Fruit fly (Drosophila melanogaster) whole organism, adult: ENCODE results near the gene CG34178.

Experiments
- CG11617 ChIP-seq: fragments of 200-800 bp; sonication (Bioruptor generic); optimal IDR thresholded peaks from 2 replicates; lab custom pipeline; 2017; ENCODE audit warnings: mild to moderate bottlenecking, missing biosample characterization, missing genetic modification reagents, missing genetic modification characterization
- CG12768 ChIP-seq: fragments of 200-800 bp; sonication (Bioruptor generic); optimal IDR thresholded peaks from 2 replicates; lab custom pipeline; 2017; ENCODE audit warnings: missing biosample characterization, missing genetic modification characterization, mild to moderate bottlenecking, moderate library complexity, missing genetic modification reagents
- CG14711 ChIP-seq: fragments of 200-800 bp; sonication (Bioruptor generic); optimal IDR thresholded peaks from 2 replicates; lab custom pipeline; 2018; ENCODE audit warnings: missing biosample characterization, mild to moderate bottlenecking, missing genetic modification characterization, moderate library complexity
- CG1620 ChIP-seq: fragments of 200-800 bp; sonication (Bioruptor generic); optimal IDR thresholded peaks from 2 replicates; lab custom pipeline; 2016; ENCODE audit warnings: missing biosample characterization, missing genetic modification characterization
- CG33017 ChIP-seq: fragments of 200-800 bp; sonication (Bioruptor generic); optimal IDR thresholded peaks from 2 replicates; lab custom pipeline; 2018; ENCODE audit warnings: missing biosample characterization, mild to moderate bottlenecking, missing genetic modification characterization, moderate library complexity
- CG5204 ChIP-seq: fragments of 200-800 bp; sonication (Bioruptor generic); optimal IDR thresholded peaks from 2 replicates; lab custom pipeline; 2016; ENCODE audit warnings: missing biosample characterization, missing genetic modification characterization
- CG7045 ChIP-seq: fragments of 200-800 bp; sonication (Bioruptor generic); optimal IDR thresholded peaks from 2 replicates; lab custom pipeline; 2017; ENCODE audit warnings: missing biosample characterization, mild to moderate bottlenecking, missing genetic modification characterization
- CG7101 ChIP-seq: fragments of 200-800 bp; sonication (Bioruptor generic); optimal IDR thresholded peaks from 2 replicates; lab custom pipeline; 2018; ENCODE audit warnings: missing biosample characterization, mild to moderate bottlenecking, missing genetic modification characterization, moderate library complexity
- Clk ChIP-seq: fragments of 200-800 bp; sonication (Bioruptor generic); optimal IDR thresholded peaks from 2 replicates; lab custom pipeline; 2017; ENCODE audit warnings: missing biosample characterization, missing genetic modification characterization
- Crg-1 ChIP-seq: fragments of 200-800 bp; sonication (Bioruptor generic); optimal IDR thresholded peaks from 2 replicates; lab custom pipeline; 2016; ENCODE audit warnings: missing biosample characterization, missing genetic modification characterization
- Hr96 ChIP-seq: fragments of 200-800 bp; sonication (Bioruptor generic); optimal IDR thresholded peaks from 2 replicates; lab custom pipeline; 2016; ENCODE audit warnings: missing biosample characterization, missing genetic modification characterization
- Mnt ChIP-seq: fragments of 200-800 bp; sonication (Bioruptor generic); optimal IDR thresholded peaks from 2 replicates; lab custom pipeline; 2016; ENCODE audit warnings: missing biosample characterization, mild to moderate bottlenecking, missing genetic modification characterization
- bab1 ChIP-seq: fragments of 200-800 bp; sonication (Bioruptor generic); optimal IDR thresholded peaks from 3 replicates; lab custom pipeline; 2019; ENCODE audit warnings: missing biosample characterization, mild to moderate bottlenecking, missing genetic modification characterization, moderate library complexity
- cic ChIP-seq: fragments of 200-800 bp; sonication (Bioruptor generic); optimal IDR thresholded peaks from 2 replicates; lab custom pipeline; 2017; ENCODE audit warnings: missing biosample characterization, mild to moderate bottlenecking, missing genetic modification characterization, moderate library complexity
- cnc ChIP-seq, 2 experiments: fragments of >200 bp; optimal IDR thresholded peaks; 2 replicates each; lab custom pipeline; 2017
- kay ChIP-seq: fragments of 200-800 bp; sonication (Bioruptor generic); peaks from one replicate; lab custom pipeline; 2016; ENCODE audit warnings: missing biosample characterization, missing genetic modification characterization, borderline replicate concordance
- ovo ChIP-seq: fragments of 200-800 bp; sonication (Bioruptor generic); optimal IDR thresholded peaks from 2 replicates; lab custom pipeline; 2016; ENCODE audit warnings: missing biosample characterization, missing genetic modification characterization
- pad ChIP-seq: fragments of 200-800 bp; sonication (Bioruptor generic); optimal IDR thresholded peaks from 3 replicates; lab custom pipeline; 2017; ENCODE audit warnings: missing biosample characterization, missing genetic modification characterization, mild to moderate bottlenecking, moderate library complexity, missing genetic modification reagents
- tj ChIP-seq: fragments of 200-800 bp; sonication (Bioruptor generic); optimal IDR thresholded peaks from 3 replicates; lab custom pipeline; 2017; ENCODE audit warnings: missing biosample characterization, mild to moderate bottlenecking, missing genetic modification characterization, moderate library complexity
- toe ChIP-seq: fragments of 200-800 bp; sonication (Bioruptor generic); optimal IDR thresholded peaks from 2 replicates; lab custom pipeline; 2016; ENCODE audit warnings: missing biosample characterization, missing genetic modification characterization

The CG34178 gene

dm6 chr2L:4452798-4453197, 19.1 kb downstream of the CG34178 start, which contains the start of gene CG15439:
Gene CG15439, minus strand, starts transcription at chr2L:4453038.
- TF ChIP-seq CG7045 (GFP tag; lab: Kevin White, UChicago) = no peak
- no peak for TF ChIP-seq CG7101 (tag; lab: Kevin White, UChicago)
- no peak for TF ChIP-seq toe (GFP tag; lab: Kevin White, UChicago)
- no peak for TF ChIP-seq Mnt (GFP tag; lab: Kevin White, UChicago)
- no peak for TF ChIP-seq CG33017 (tag; lab: Kevin White, UChicago)

- TF ChIP-seq CG14711 (tag; lab: Kevin White, UChicago) (peak; percentile 40), cnc (optimal IDR thresholded peaks at IDR 0.05; lab: Kevin White, UChicago) (no peak), CG1620 (no peak), CG5204 (GFP tag; lab: Kevin White, UChicago) (no peak), CG7045 (GFP tag; lab: Kevin White, UChicago) (no peak), Mnt (GFP tag; lab: Kevin White, UChicago) (peak; percentile 13), bab1 (GFP tag; lab: Kevin White, UChicago) (peak; percentile 54), toe (GFP tag; lab: Kevin White, UChicago) (no peak), Crg-1 (GFP tag; lab: Kevin White, UChicago) (peak; percentile 32), CG7101 (tag; lab: Kevin White, UChicago) (peak; percentile 34)
These were observed 20.4 kb downstream of the CG34178 start, which contains the start of the genes Secp43 and ND-B8 for dm6 chr2L:4454009-4454689. Gene Secp43, minus strand, starts transcription at chr2L:4454453. Gene ND-B8, plus strand, starts transcription at chr2L:4454626.

- TF ChIP-seq CG33017 (tag; lab: Kevin White, UChicago) = peak; percentile 30
- no peak for TF ChIP-seq Hr96 (GFP tag; lab: Kevin White, UChicago)
- TF ChIP-seq Mnt (GFP tag; lab: Kevin White, UChicago) = peak; percentile 36
- TF ChIP-seq pad (GFP tag; lab: Kevin White, UChicago) = peak; percentile 17
- peak; percentile 13 for TF ChIP-seq CG14711 (tag; lab: Kevin White, UChicago)
- no peak for TF ChIP-seq Clk
- TF ChIP-seq bab1 (GFP tag; lab: Kevin White, UChicago) = peak; percentile 19
- peak; percentile 3 for TF ChIP-seq tj
- no peak for TF ChIP-seq kay (GFP tag; lab: Kevin White, UChicago)
- TF ChIP-seq CG11617 (GFP tag; lab: Kevin White, UChicago) = peak; percentile 14
- peak; percentile 35 for TF ChIP-seq CG7101 (tag; lab: Kevin White, UChicago)
- no peak for TF ChIP-seq cnc (optimal IDR thresholded peaks at IDR 0.05; lab: Kevin White, UChicago)
- TF ChIP-seq CG12768 (GFP tag; lab: Kevin White, UChicago) = peak; percentile 29
- peak; percentile 47 for TF ChIP-seq cic (GFP tag; lab: Kevin White, UChicago)
- no peak for TF ChIP-seq CG5204 (GFP tag; lab: Kevin White, UChicago)
These were observed 22.9 kb downstream of the CG34178 start, which contains the start of gene Gs1l for dm6 chr2L:4456539-4456994. Gene Gs1l, minus strand, starts transcription at chr2L:4456807.

dm6 chr2L:4458119-4459056, 24.7 kb downstream of the CG34178 start, which contains the start of gene RpL27A:
Gene RpL27A, minus strand, starts transcription at chr2L:4458364.
- TF ChIP-seq CG7045 (GFP tag; lab: Kevin White, UChicago) (peak; percentile 74), cic (GFP tag; lab: Kevin White, UChicago) (peak; percentile 65), CG1620 (peak; percentile 68), Mnt (GFP tag; lab: Kevin White, UChicago) (peak; percentile 93), CG12768 (GFP tag; lab: Kevin White, UChicago) (peak; percentile 60), pad (GFP tag; lab: Kevin White, UChicago) (peak; percentile 51), cnc (optimal IDR thresholded peaks at IDR 0.05; lab: Kevin White, UChicago) (no peak), Clk (peak; percentile 30), CG14711 (tag; lab: Kevin White, UChicago) (peak; percentile 53), CG5204 (GFP tag; lab: Kevin White, UChicago) (no peak), Hr96 (GFP tag; lab: Kevin White, UChicago) (peak; percentile 77), toe (GFP tag; lab: Kevin White, UChicago) (peak; percentile 68), CG11617 (GFP tag; lab: Kevin White, UChicago) (peak; percentile 88), CG7101 (tag; lab: Kevin White, UChicago) (peak; percentile 85), CG33017 (tag; lab: Kevin White, UChicago) (peak; percentile 61), ovo (GFP tag; lab: Kevin White, UChicago) (peak; percentile 72), tj (peak; percentile 54), bab1 (GFP tag; lab: Kevin White, UChicago) (peak; percentile 81), kay (GFP tag; lab: Kevin White, UChicago) (no peak), Crg-1 (GFP tag; lab: Kevin White, UChicago) (peak; percentile 70)

- peak; percentile 74 for TF ChIP-seq CG12768 (GFP tag; lab: Kevin White, UChicago)
- peak; percentile 54 for TF ChIP-seq Hr96 (GFP tag; lab: Kevin White, UChicago)
- no peak for TF ChIP-seq CG5204 (GFP tag; lab: Kevin White, UChicago)
- TF ChIP-seq Crg-1 (GFP tag; lab: Kevin White, UChicago) = no peak
- no peak for TF ChIP-seq Clk
- peak; percentile 20 for TF ChIP-seq cic (GFP tag; lab: Kevin White, UChicago)
- peak; percentile 41 for TF ChIP-seq CG7101 (tag; lab: Kevin White, UChicago)
- TF ChIP-seq Mnt (GFP tag; lab: Kevin White, UChicago) = peak; percentile 66
- no peak for TF ChIP-seq cnc (optimal IDR thresholded peaks at IDR 0.05; lab: Kevin White, UChicago)
- TF ChIP-seq CG14711 (tag; lab: Kevin White, UChicago) = peak; percentile 81
- peak; percentile 10 for TF ChIP-seq tj
- no peak for TF ChIP-seq ovo (GFP tag; lab: Kevin White, UChicago)
- peak; percentile 49 for TF ChIP-seq bab1 (GFP tag; lab: Kevin White, UChicago)
- TF ChIP-seq CG1620 = peak; percentile 50
- TF ChIP-seq CG7045 (GFP tag; lab: Kevin White, UChicago) = peak; percentile 26
- peak; percentile 31 for TF ChIP-seq pad (GFP tag; lab: Kevin White, UChicago)
- peak; percentile 2 for TF ChIP-seq CG33017 (tag; lab: Kevin White, UChicago)
- TF ChIP-seq CG11617 (GFP tag; lab: Kevin White, UChicago) = peak; percentile 42
- TF ChIP-seq toe (GFP tag; lab: Kevin White, UChicago) = peak; percentile 61
These were observed 25.8 kb downstream of the CG34178 start, which contains the start of the genes mRpL27 and CG15435 for dm6 chr2L:4459543-4459942. Gene mRpL27, minus strand, starts transcription at chr2L:4459638. Gene CG15435, plus strand, starts transcription at chr2L:4459729.
